Fruit fly (Drosophila melanogaster): ENCODE data around the gene Npc2d.

Npc2d gene

dm6 chr3R:10053559-10053958 is 2.3 kb downstream of the Npc2d start (continued):
- TF ChIP-seq CG14710 (tag; optimal IDR thresholded peaks at IDR 0.05): no peak
- no peak for TF ChIP-seq row (GFP tag; IDR thresholded peaks at IDR 0.05)
- no peak for TF ChIP-seq toy (GFP tag; IDR thresholded peaks at IDR 0.05)
- TF ChIP-seq CG13287 (GFP tag; IDR thresholded peaks at IDR 0.05; ENCODE audit: partially characterized antibody): no peak
- TF ChIP-seq insv (GFP tag; optimal IDR thresholded peaks at IDR 0.05): no peak
- no peak for TF ChIP-seq pita (GFP tag; optimal IDR thresholded peaks at IDR 0.05)
- no peak for TF ChIP-seq CG8089 (GFP tag; optimal IDR thresholded peaks at IDR 0.05)
- TF ChIP-seq NC2β (GFP tag; optimal IDR thresholded peaks at IDR 0.05): no peak
- TF ChIP-seq Atf3 (GFP tag; optimal IDR thresholded peaks at IDR 0.05): no peak
- TF ChIP-seq unpg (GFP tag; optimal IDR thresholded peaks at IDR 0.05): peak; percentile 33
- TF ChIP-seq sima (GFP tag; optimal IDR thresholded peaks at IDR 0.05): no peak
- no peak for TF ChIP-seq CG17612 (GFP tag; IDR thresholded peaks at IDR 0.05)
- no peak for TF ChIP-seq CG31224 (GFP tag; IDR thresholded peaks at IDR 0.05)
- TF ChIP-seq h (optimal IDR thresholded peaks at IDR 0.05): no peak
- no peak for TF ChIP-seq CG32767 (GFP tag; IDR thresholded peaks at IDR 0.05)
- TF ChIP-seq oc (tag; optimal IDR thresholded peaks at IDR 0.05): no peak
- peak; percentile 18 for TF ChIP-seq CG17385 (GFP tag; optimal IDR thresholded peaks at IDR 0.05)
- TF ChIP-seq CG13123 (GFP tag; optimal IDR thresholded peaks at IDR 0.05): no peak
- TF ChIP-seq pzg (GFP tag; optimal IDR thresholded peaks at IDR 0.05): no peak
- no peak for TF ChIP-seq tgo (GFP tag; IDR thresholded peaks at IDR 0.05)
- TF ChIP-seq GATAe (GFP tag; conservative IDR thresholded peaks at IDR 0.05): no peak; the same call in 1 of the 2 replicates
- no peak for TF ChIP-seq tin (GFP tag; optimal IDR thresholded peaks at IDR 0.05)
- no peak for TF ChIP-seq PHDP (tag; optimal IDR thresholded peaks at IDR 0.05)
- no peak for TF ChIP-seq CG4424 (GFP tag; optimal IDR thresholded peaks at IDR 0.05)
- TF ChIP-seq luna (GFP tag; optimal IDR thresholded peaks at IDR 0.05): no peak
- no peak for TF ChIP-seq B-H1 (GFP tag; IDR thresholded peaks at IDR 0.05)
- no peak for TF ChIP-seq CG9876 (GFP tag; optimal IDR thresholded peaks at IDR 0.05)
- no peak for TF ChIP-seq CG5953 (GFP tag; IDR thresholded peaks at IDR 0.05)
- TF ChIP-seq CG14965 (GFP tag; optimal IDR thresholded peaks at IDR 0.05; ENCODE audit: borderline replicate concordance): no peak
- TF ChIP-seq Bteb2 (GFP tag; optimal IDR thresholded peaks at IDR 0.05): no peak
- TF ChIP-seq dan (GFP tag; IDR thresholded peaks at IDR 0.05): no peak
- no peak for TF ChIP-seq slp2 (GFP tag; optimal IDR thresholded peaks at IDR 0.05)
- TF ChIP-seq ci (GFP tag; IDR thresholded peaks at IDR 0.05): 0 out of 3 replicates have a peak, but pooled peaks have one; percentile 32
- peak; percentile 9 for TF ChIP-seq Sox100B (GFP tag; optimal IDR thresholded peaks at IDR 0.05)
- TF ChIP-seq jigr1 (GFP tag; IDR thresholded peaks at IDR 0.05): no peak
- no peak for TF ChIP-seq CG18599 (GFP tag; optimal IDR thresholded peaks at IDR 0.05)
- peak; percentile 6 for TF ChIP-seq CG17359 (tag; optimal IDR thresholded peaks at IDR 0.05)
- no peak for TF ChIP-seq CG8944 (GFP tag; optimal IDR thresholded peaks at IDR 0.05)
- no peak for TF ChIP-seq lbe (GFP tag; optimal IDR thresholded peaks at IDR 0.05)
- no peak for TF ChIP-seq Blimp-1 (GFP tag; optimal IDR thresholded peaks at IDR 0.05)
- 0 out of 3 replicates have a peak, but pooled peaks have one; percentile 61 for TF ChIP-seq CG2199 (GFP tag; IDR thresholded peaks at IDR 0.05)
- TF ChIP-seq zen (tag; optimal IDR thresholded peaks at IDR 0.05): peak; percentile 17
- TF ChIP-seq Hr51 (GFP tag; optimal IDR thresholded peaks at IDR 0.05): no peak
- peak; percentile 8 for TF ChIP-seq MTF-1 (GFP tag; optimal IDR thresholded peaks at IDR 0.05; ENCODE audit: borderline replicate concordance)
- no peak for TF ChIP-seq zfh1 (GFP tag; IDR thresholded peaks at IDR 0.05)
- TF ChIP-seq ara (GFP tag; IDR thresholded peaks at IDR 0.05): no peak
- no peak for TF ChIP-seq z (GFP tag; IDR thresholded peaks at IDR 0.05)
- no peak for TF ChIP-seq CG8281 (tag; optimal IDR thresholded peaks at IDR 0.05)
- no peak for TF ChIP-seq CG42726 (GFP tag; IDR thresholded peaks at IDR 0.05; ENCODE audit: partially characterized antibody)
- no peak for TF ChIP-seq sna (GFP tag; IDR thresholded peaks at IDR 0.05; ENCODE audit: partially characterized antibody)
- TF ChIP-seq Fer1 (GFP tag; optimal IDR thresholded peaks at IDR 0.05): peak; percentile 26
- no peak for TF ChIP-seq Mrtf (GFP tag; IDR thresholded peaks at IDR 0.05)
